Fruit fly (Drosophila melanogaster): Measurements from ENCODE around the gene CG12817.

Gene CG12817

DNA sequence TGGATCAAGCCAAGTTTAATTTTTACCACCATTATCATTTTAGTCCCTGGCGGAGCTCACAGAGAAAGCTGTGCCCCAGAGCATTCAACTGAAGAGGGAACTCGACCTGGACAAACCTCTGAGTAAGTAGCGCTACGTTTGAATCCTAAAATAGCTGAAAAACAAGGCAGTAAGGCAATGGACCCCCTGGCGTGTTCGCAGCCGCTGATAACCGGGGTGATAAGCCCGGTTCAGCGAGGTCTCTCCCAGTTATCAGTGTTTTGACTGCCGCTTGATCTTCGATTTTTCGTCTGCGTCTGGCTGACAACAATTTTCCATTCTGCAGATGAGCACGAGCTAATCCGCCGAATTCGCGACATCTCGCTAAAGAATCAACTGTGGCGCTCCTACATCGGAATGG, 27.3 kb upstream of the CG12817 start:
- TF ChIP-seq CG33017 (tag; optimal IDR thresholded peaks at IDR 0.05) = no peak
- no peak for TF ChIP-seq CG14711 (tag; optimal IDR thresholded peaks at IDR 0.05)
- TF ChIP-seq kay (GFP tag; ENCODE audit: borderline replicate concordance) = no peak
- TF ChIP-seq CG1620 (GFP tag; optimal IDR thresholded peaks at IDR 0.05) = no peak
- TF ChIP-seq cnc (optimal IDR thresholded peaks at IDR 0.05) = no peak
- no peak for TF ChIP-seq CG12768 (GFP tag; optimal IDR thresholded peaks at IDR 0.05)
- TF ChIP-seq ovo (GFP tag; optimal IDR thresholded peaks at IDR 0.05) = no peak
- TF ChIP-seq CG5204 (GFP tag; optimal IDR thresholded peaks at IDR 0.05) = no peak

DNA sequence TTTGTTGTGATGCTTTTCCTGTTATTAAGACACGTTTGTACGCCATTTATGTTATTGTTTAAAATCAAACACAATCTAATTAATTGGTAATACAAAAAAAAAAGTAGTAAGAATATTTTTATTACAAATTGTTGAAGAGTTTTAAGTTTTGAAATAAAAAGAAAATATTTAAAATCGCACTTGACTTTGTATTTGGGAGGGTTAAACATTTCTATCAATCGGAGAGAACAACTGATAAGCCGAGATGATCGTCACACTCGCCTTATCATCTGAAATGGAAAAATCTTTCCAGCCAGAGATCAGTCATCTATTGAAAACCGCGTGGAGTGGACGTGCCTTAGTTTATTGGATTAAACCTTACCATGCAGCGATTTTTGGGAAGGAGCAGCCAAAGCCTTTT, 26.7 kb upstream of the CG12817 start, which contains the start of gene CG3999:
CG3999 (plus strand) TSS at position 301 of the 400 bp plus-strand sequence.
- TF ChIP-seq bab1 (GFP tag; optimal IDR thresholded peaks at IDR 0.05) = no peak
- no peak for TF ChIP-seq Clk (GFP tag; optimal IDR thresholded peaks at IDR 0.05)
- TF ChIP-seq CG14711 (tag; optimal IDR thresholded peaks at IDR 0.05) = no peak
- no peak for TF ChIP-seq CG1620 (GFP tag; optimal IDR thresholded peaks at IDR 0.05)
- TF ChIP-seq CG5204 (GFP tag; optimal IDR thresholded peaks at IDR 0.05) = no peak
- no peak for TF ChIP-seq cnc (optimal IDR thresholded peaks at IDR 0.05)
- no peak for TF ChIP-seq toe (GFP tag; optimal IDR thresholded peaks at IDR 0.05)
- no peak for TF ChIP-seq CG12768 (GFP tag; optimal IDR thresholded peaks at IDR 0.05)
- TF ChIP-seq tj (GFP tag; optimal IDR thresholded peaks at IDR 0.05) = no peak
- no peak for TF ChIP-seq Hr96 (GFP tag; optimal IDR thresholded peaks at IDR 0.05)
- no peak for TF ChIP-seq Crg-1 (GFP tag; optimal IDR thresholded peaks at IDR 0.05)
- TF ChIP-seq cic (GFP tag; optimal IDR thresholded peaks at IDR 0.05) = no peak
- no peak for TF ChIP-seq CG11617 (GFP tag; optimal IDR thresholded peaks at IDR 0.05)
- no peak for TF ChIP-seq pad (GFP tag; optimal IDR thresholded peaks at IDR 0.05)
- TF ChIP-seq CG7101 (tag; optimal IDR thresholded peaks at IDR 0.05) = no peak
- TF ChIP-seq CG33017 (tag; optimal IDR thresholded peaks at IDR 0.05) = no peak
- no peak for TF ChIP-seq Mnt (GFP tag; optimal IDR thresholded peaks at IDR 0.05)
- no peak for TF ChIP-seq kay (GFP tag; ENCODE audit: borderline replicate concordance)
- TF ChIP-seq ovo (GFP tag; optimal IDR thresholded peaks at IDR 0.05) = no peak

DNA sequence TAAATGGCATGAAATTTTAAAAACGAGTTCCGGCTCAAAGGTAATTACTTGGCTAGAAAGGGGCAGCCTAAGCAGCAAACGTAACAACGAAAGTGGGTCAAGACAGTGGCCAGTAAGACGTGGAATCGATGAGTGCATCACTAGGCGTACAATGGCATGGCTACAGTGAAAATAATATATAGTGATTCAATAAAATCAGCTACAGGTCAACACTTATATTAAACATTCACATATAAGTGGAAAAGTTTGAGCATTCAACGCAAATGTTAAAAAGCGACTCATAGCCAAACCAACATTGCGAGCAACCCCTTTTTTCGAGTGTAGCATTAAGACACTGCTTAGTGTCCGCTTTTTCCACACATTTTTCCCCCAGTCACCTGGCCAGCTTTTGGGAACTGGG, 3.5 kb upstream of the CG12817 start:
- TF ChIP-seq Clk (GFP tag; optimal IDR thresholded peaks at IDR 0.05) (no peak), pad (GFP tag; optimal IDR thresholded peaks at IDR 0.05) (no peak), Crg-1 (GFP tag; optimal IDR thresholded peaks at IDR 0.05) (no peak), CG14711 (tag; optimal IDR thresholded peaks at IDR 0.05) (no peak), ovo (GFP tag; optimal IDR thresholded peaks at IDR 0.05) (no peak), CG12768 (GFP tag; optimal IDR thresholded peaks at IDR 0.05) (peak; percentile 8), CG11617 (GFP tag; optimal IDR thresholded peaks at IDR 0.05) (no peak), toe (GFP tag; optimal IDR thresholded peaks at IDR 0.05) (no peak), tj (GFP tag; optimal IDR thresholded peaks at IDR 0.05) (no peak), CG1620 (GFP tag; optimal IDR thresholded peaks at IDR 0.05) (no peak), CG7101 (tag; optimal IDR thresholded peaks at IDR 0.05) (no peak), CG7045 (GFP tag; optimal IDR thresholded peaks at IDR 0.05) (peak; percentile 27), cic (GFP tag; optimal IDR thresholded peaks at IDR 0.05) (no peak), CG5204 (GFP tag; optimal IDR thresholded peaks at IDR 0.05) (peak; percentile 15), kay (GFP tag; ENCODE audit: borderline replicate concordance) (no peak), cnc (optimal IDR thresholded peaks at IDR 0.05) (no peak), Hr96 (GFP tag; optimal IDR thresholded peaks at IDR 0.05) (no peak), bab1 (GFP tag; optimal IDR thresholded peaks at IDR 0.05) (no peak), Mnt (GFP tag; optimal IDR thresholded peaks at IDR 0.05) (no peak), CG33017 (tag; optimal IDR thresholded peaks at IDR 0.05) (no peak)

DNA sequence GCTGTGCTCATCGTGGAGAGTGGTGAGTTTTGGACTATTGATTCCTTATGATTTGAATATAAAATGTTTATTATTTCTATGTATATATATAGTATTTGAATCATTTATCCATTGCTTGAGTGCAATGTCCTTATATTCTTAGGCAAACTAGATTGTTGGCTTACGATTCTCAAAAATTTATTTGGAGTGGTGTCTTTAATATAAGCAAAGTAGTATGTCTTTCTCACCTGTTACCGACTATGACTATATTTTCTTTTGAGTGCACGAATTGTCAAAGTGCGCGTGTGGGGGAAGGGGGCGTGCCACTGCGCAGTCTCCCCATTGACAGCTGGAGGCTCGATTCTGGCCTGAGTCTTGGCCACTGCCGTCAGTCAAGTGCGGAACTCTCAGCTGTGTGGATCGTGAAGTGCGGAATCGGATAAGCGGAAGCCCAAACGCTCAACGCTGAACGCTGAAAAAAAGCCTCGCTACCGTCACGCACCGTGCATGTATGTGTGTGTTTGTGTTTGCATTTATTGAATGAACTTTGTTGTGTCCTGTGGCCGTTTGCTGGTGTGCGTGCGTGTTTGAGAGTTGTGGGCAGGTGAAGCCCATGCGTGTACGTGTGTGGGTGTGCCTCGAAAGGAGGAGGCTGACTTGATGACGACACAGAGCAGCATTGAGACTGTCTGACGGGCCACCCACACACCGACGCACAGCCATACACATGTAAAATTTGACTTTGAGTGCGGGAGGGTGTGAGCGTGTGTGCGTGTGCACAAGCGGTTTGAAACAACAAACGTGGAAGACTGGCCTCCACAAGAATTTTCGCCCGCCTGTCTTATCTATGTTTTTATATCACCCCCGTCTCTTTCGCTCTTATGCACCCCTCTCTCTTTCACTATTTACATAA, 1.9 kb upstream of the CG12817 start:
- TF ChIP-seq cnc (optimal IDR thresholded peaks at IDR 0.05) (no peak), Mnt (GFP tag; optimal IDR thresholded peaks at IDR 0.05) (no peak), CG12768 (GFP tag; optimal IDR thresholded peaks at IDR 0.05) (no peak), CG7101 (tag; optimal IDR thresholded peaks at IDR 0.05) (no peak), CG5204 (GFP tag; optimal IDR thresholded peaks at IDR 0.05) (no peak)

DNA sequence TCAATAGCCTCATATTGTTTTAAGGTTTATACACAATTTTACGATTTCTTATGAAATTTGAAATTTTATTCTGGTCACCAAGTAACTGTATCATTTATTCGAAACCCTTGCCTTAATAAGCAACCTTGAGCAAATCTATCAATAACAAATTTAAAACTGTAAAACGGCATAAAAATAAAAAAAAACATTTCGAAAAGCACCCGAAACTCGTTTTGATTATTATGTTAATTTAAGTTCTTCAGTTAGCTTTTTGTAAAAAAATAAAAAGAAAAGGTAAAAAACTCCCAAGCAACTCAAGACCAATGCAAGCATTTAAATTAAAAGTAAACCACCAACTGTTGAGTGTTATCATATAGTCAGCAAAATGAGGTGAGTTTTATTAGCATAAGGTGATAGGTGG, 865 bp upstream of the CG12817 start, which contains the start of gene CG42795:
CG42795 (plus strand) TSS at position 301 of the 400 bp plus-strand sequence.
- TF ChIP-seq Clk (GFP tag; optimal IDR thresholded peaks at IDR 0.05) (no peak), Mnt (GFP tag; optimal IDR thresholded peaks at IDR 0.05) (no peak), CG7045 (GFP tag; optimal IDR thresholded peaks at IDR 0.05) (no peak), cic (GFP tag; optimal IDR thresholded peaks at IDR 0.05) (no peak), ovo (GFP tag; optimal IDR thresholded peaks at IDR 0.05) (no peak), CG14711 (tag; optimal IDR thresholded peaks at IDR 0.05) (no peak), tj (GFP tag; optimal IDR thresholded peaks at IDR 0.05) (no peak), CG7101 (tag; optimal IDR thresholded peaks at IDR 0.05) (no peak), toe (GFP tag; optimal IDR thresholded peaks at IDR 0.05) (no peak), kay (GFP tag; ENCODE audit: borderline replicate concordance) (no peak), pad (GFP tag; optimal IDR thresholded peaks at IDR 0.05) (no peak), CG33017 (tag; optimal IDR thresholded peaks at IDR 0.05) (no peak), CG5204 (GFP tag; optimal IDR thresholded peaks at IDR 0.05) (no peak), Crg-1 (GFP tag; optimal IDR thresholded peaks at IDR 0.05) (no peak), CG11617 (GFP tag; optimal IDR thresholded peaks at IDR 0.05) (no peak), CG1620 (GFP tag; optimal IDR thresholded peaks at IDR 0.05) (no peak), cnc (optimal IDR thresholded peaks at IDR 0.05) (no peak), CG12768 (GFP tag; optimal IDR thresholded peaks at IDR 0.05) (no peak), bab1 (GFP tag; optimal IDR thresholded peaks at IDR 0.05) (no peak)

DNA sequence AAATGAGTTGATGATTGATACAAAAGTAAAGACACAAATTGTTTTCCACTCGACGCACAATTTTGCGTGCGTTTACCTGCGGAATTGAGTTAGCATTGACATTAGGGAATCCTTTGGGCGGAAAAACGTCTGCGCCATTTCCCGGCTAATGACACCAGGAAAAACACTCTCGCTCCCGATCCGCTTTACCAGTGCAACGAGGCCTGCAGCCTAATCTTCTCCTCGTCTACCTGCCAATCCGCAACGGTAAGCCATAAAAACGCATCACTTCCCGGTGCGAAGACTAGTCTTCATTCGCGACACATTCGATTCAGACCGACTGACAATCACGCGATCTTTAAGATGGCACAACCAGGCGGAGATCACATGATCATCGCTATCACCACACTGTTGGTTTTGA, 2.1 kb downstream of the CG12817 start, which contains the start of gene CG12420:
CG12420 (plus strand) TSS at position 283 of the 400 bp plus-strand sequence.
- TF ChIP-seq cic (GFP tag; optimal IDR thresholded peaks at IDR 0.05) (no peak), ovo (GFP tag; optimal IDR thresholded peaks at IDR 0.05) (no peak), Mnt (GFP tag; optimal IDR thresholded peaks at IDR 0.05) (no peak), CG12768 (GFP tag; optimal IDR thresholded peaks at IDR 0.05) (no peak), cnc (optimal IDR thresholded peaks at IDR 0.05) (no peak), pad (GFP tag; optimal IDR thresholded peaks at IDR 0.05) (no peak), CG11617 (GFP tag; optimal IDR thresholded peaks at IDR 0.05) (no peak), kay (GFP tag; ENCODE audit: borderline replicate concordance) (no peak), CG7045 (GFP tag; optimal IDR thresholded peaks at IDR 0.05) (no peak), toe (GFP tag; optimal IDR thresholded peaks at IDR 0.05) (no peak), Crg-1 (GFP tag; optimal IDR thresholded peaks at IDR 0.05) (no peak), Clk (GFP tag; optimal IDR thresholded peaks at IDR 0.05) (no peak), CG33017 (tag; optimal IDR thresholded peaks at IDR 0.05) (no peak), CG14711 (tag; optimal IDR thresholded peaks at IDR 0.05) (no peak), CG1620 (GFP tag; optimal IDR thresholded peaks at IDR 0.05) (no peak), tj (GFP tag; optimal IDR thresholded peaks at IDR 0.05) (no peak)
